Worm (Caenorhabditis elegans): ENCODE measurements around the gene ttr-40.

The ttr-40 gene

ce11 chrV:9340318-9340717 is 15.0 kb downstream of the ttr-40 start:
- TF ChIP-seq ref-2 (tag; optimal IDR thresholded peaks at IDR 0.05) = no peak
- peak; percentile 32 for TF ChIP-seq ama-1 (optimal IDR thresholded peaks at IDR 0.05)
- TF ChIP-seq unc-3 (GFP tag; conservative IDR thresholded peaks at IDR 0.05) = 0 out of 2 replicates have a peak, but pooled peaks have one; percentile 28
- TF ChIP-seq unc-3 (tag; optimal IDR thresholded peaks at IDR 0.05) = no peak

- TF ChIP-seq ama-1 (optimal IDR thresholded peaks at IDR 0.05) (peak; percentile 83), Y22D7AL.16 (tag; optimal IDR thresholded peaks at IDR 0.05) (no peak), ceh-2 (tag; optimal IDR thresholded peaks at IDR 0.05) (no peak)
These were observed 16.8 kb downstream of the ttr-40 start for ce11 chrV:9338452-9338851.

- TF ChIP-seq ceh-6 (GFP tag; optimal IDR thresholded peaks at IDR 0.05) = no peak
- no peak for TF ChIP-seq pqm-1 (tag; optimal IDR thresholded peaks at IDR 0.05)
- TF ChIP-seq ceh-2 (tag; optimal IDR thresholded peaks at IDR 0.05) = no peak
These were observed 18.8 kb downstream of the ttr-40 start, which contains the start of gene coq-6 for ce11 chrV:9336462-9336861. TSS of gene coq-6 (plus strand) at chrV:9336762.

- TF ChIP-seq npax-4 (tag; optimal IDR thresholded peaks at IDR 0.05) (no peak), ceh-34 (tag; optimal IDR thresholded peaks at IDR 0.05) (no peak), hlh-13 (GFP tag; optimal IDR thresholded peaks at IDR 0.05) (no peak), ceh-9 (tag; optimal IDR thresholded peaks at IDR 0.05) (no peak), fax-1 (tag; optimal IDR thresholded peaks at IDR 0.05) (no peak), ceh-45 (GFP tag; IDR thresholded peaks at IDR 0.05) (no peak)
These were observed 21.1 kb downstream of the ttr-40 start, which contains the start of gene ucp-4 for ce11 chrV:9334216-9334615. TSS of gene ucp-4 (plus strand) at chrV:9334298.

ce11 chrV:9333316-9334048 is 21.8 kb downstream of the ttr-40 start, which contains the start of gene acl-14:
TSS of gene acl-14 (minus strand) at chrV:9333631.
- TF ChIP-seq ama-1 (optimal IDR thresholded peaks at IDR 0.05) (no peak), C08G9.2 (tag; optimal IDR thresholded peaks at IDR 0.05) (no peak), Y22D7AL.16 (tag; optimal IDR thresholded peaks at IDR 0.05) (no peak), fkh-6 (tag; optimal IDR thresholded peaks at IDR 0.05) (no peak), pha-2 (tag; optimal IDR thresholded peaks at IDR 0.05) (no peak), hlh-8 (tag; optimal IDR thresholded peaks at IDR 0.05) (no peak), tbx-2 (tag; optimal IDR thresholded peaks at IDR 0.05) (no peak), ceh-34 (tag; optimal IDR thresholded peaks at IDR 0.05) (no peak), unc-42 (tag; optimal IDR thresholded peaks at IDR 0.05) (no peak), unc-86 (tag; optimal IDR thresholded peaks at IDR 0.05) (no peak), dve-1 (tag; optimal IDR thresholded peaks at IDR 0.05) (no peak), pqm-1 (tag; optimal IDR thresholded peaks at IDR 0.05) (no peak), ceh-30 (tag; optimal IDR thresholded peaks at IDR 0.05) (no peak), sdc-2 (tag; optimal IDR thresholded peaks at IDR 0.05) (no peak), pros-1 (tag; optimal IDR thresholded peaks at IDR 0.05) (no peak), fax-1 (tag; optimal IDR thresholded peaks at IDR 0.05) (no peak), madf-2 (tag; optimal IDR thresholded peaks at IDR 0.05) (no peak), lin-11 (tag; optimal IDR thresholded peaks at IDR 0.05) (no peak), lim-6 (tag; optimal IDR thresholded peaks at IDR 0.05) (no peak)

ce11 chrV:9332611-9333315 is 22.5 kb downstream of the ttr-40 start:
- TF ChIP-seq elt-4 (tag; optimal IDR thresholded peaks at IDR 0.05) (no peak), nhr-11 (tag; optimal IDR thresholded peaks at IDR 0.05) (no peak), hlh-30 (tag; optimal IDR thresholded peaks at IDR 0.05; ENCODE audit: insufficient read depth) (no peak), tbx-7 (tag; optimal IDR thresholded peaks at IDR 0.05) (no peak), Y22D7AL.16 (tag; optimal IDR thresholded peaks at IDR 0.05) (no peak), mec-3 (tag; optimal IDR thresholded peaks at IDR 0.05; ENCODE audit: borderline replicate concordance) (no peak), K09A11.1 (tag; optimal IDR thresholded peaks at IDR 0.05; ENCODE audit: insufficient read depth) (no peak)
